Fruit fly (Drosophila melanogaster) whole organism, embryonic: ENCODE measurements around the gene CG32095.

Experiments used
- Atf3 ChIP-seq: fragments of 200-800 bp; sonication (Bioruptor generic); optimal IDR thresholded peaks from 3 replicates; lab custom pipeline; 2016; ENCODE audit warnings: missing biosample characterization, missing genetic modification characterization
- Awh ChIP-seq: fragments of 200-800 bp; sonication (Bioruptor generic); IDR thresholded peaks from 2 replicates; pipeline ENCODE4, ENCODE4 v1.3.6; 2022; ENCODE audit warnings: missing biosample characterization, missing genetic modification characterization
- B-H2 ChIP-seq: fragments of 200-800 bp; sonication (Bioruptor generic); optimal IDR thresholded peaks from 2 replicates; lab custom pipeline; 2018; ENCODE audit warnings: missing biosample characterization, mild to moderate bottlenecking, missing genetic modification characterization
- Bgb ChIP-seq: fragments of 200-800 bp; sonication (Bioruptor generic); IDR thresholded peaks from 2 replicates; pipeline ENCODE4 v1.3.6; 2022; ENCODE audit warnings: missing biosample characterization, missing genetic modification characterization; ENCODE audit not compliant: partially characterized antibody
- BtbVII ChIP-seq: fragments of 200-800 bp; sonication (Bioruptor generic); optimal IDR thresholded peaks from 3 replicates; lab custom pipeline; 2017; ENCODE audit warnings: missing biosample characterization, mild to moderate bottlenecking, missing genetic modification characterization
- CG10431 ChIP-seq: fragments of 200-800 bp; sonication (Bioruptor generic); optimal IDR thresholded peaks from 3 replicates; lab custom pipeline; 2018; ENCODE audit warnings: missing biosample characterization, mild to moderate bottlenecking, missing genetic modification characterization
- CG14965 ChIP-seq: fragments of 200-800 bp; sonication (Bioruptor generic); optimal IDR thresholded peaks from 2 replicates; lab custom pipeline; 2016; ENCODE audit warnings: missing biosample characterization, missing genetic modification characterization, borderline replicate concordance
- CG15269 ChIP-seq: fragments of 200-800 bp; sonication (Bioruptor generic); optimal IDR thresholded peaks from 2 replicates; lab custom pipeline; 2018; ENCODE audit warnings: missing biosample characterization, mild to moderate bottlenecking, missing genetic modification characterization, moderate library complexity
- CG1529 ChIP-seq: fragments of 200-800 bp; sonication (Bioruptor generic); optimal IDR thresholded peaks from 3 replicates; lab custom pipeline; 2018; ENCODE audit warnings: missing biosample characterization, missing genetic modification characterization
- CG15696 ChIP-seq: fragments of 200-800 bp; sonication (Bioruptor generic); optimal IDR thresholded peaks from 2 replicates; lab custom pipeline; 2019; ENCODE audit warnings: missing biosample characterization, mild to moderate bottlenecking, missing genetic modification characterization, moderate library complexity
- CG1603 ChIP-seq: fragments of 200-800 bp; sonication (Bioruptor generic); optimal IDR thresholded peaks from 2 replicates; lab custom pipeline; 2019; ENCODE audit warnings: missing biosample characterization, mild to moderate bottlenecking, missing genetic modification characterization, moderate library complexity
- CG1792 ChIP-seq: fragments of 200-800 bp; sonication (Bioruptor generic); optimal IDR thresholded peaks from 2 replicates; lab custom pipeline; 2016; ENCODE audit warnings: missing biosample characterization, missing genetic modification characterization
- CG1832 ChIP-seq: fragments of 200-800 bp; sonication (Bioruptor generic); optimal IDR thresholded peaks from 2 replicates; lab custom pipeline; 2017; ENCODE audit warnings: missing biosample characterization, mild to moderate bottlenecking, missing genetic modification characterization, inconsistent platforms
- CG18764 ChIP-seq: fragments of 200-800 bp; sonication (Bioruptor generic); optimal IDR thresholded peaks from 3 replicates; lab custom pipeline; 2016; ENCODE audit warnings: missing biosample characterization, missing genetic modification characterization
- CG4282 ChIP-seq: fragments of 200-800 bp; sonication (Bioruptor generic); optimal IDR thresholded peaks from 2 replicates; lab custom pipeline; 2016; ENCODE audit warnings: missing biosample characterization, missing genetic modification characterization
- CG4404 ChIP-seq: fragments of 200-800 bp; sonication (Bioruptor generic); IDR thresholded peaks from 2 replicates; pipeline ENCODE4 v1.3.6; 2022; ENCODE audit warnings: missing biosample characterization, missing genetic modification characterization
- CG4424 ChIP-seq: fragments of 200-800 bp; sonication (Bioruptor generic); optimal IDR thresholded peaks from 3 replicates; lab custom pipeline; 2016; ENCODE audit warnings: missing biosample characterization, missing genetic modification characterization
- CG6272 ChIP-seq: fragments of 200-800 bp; sonication (Bioruptor generic); IDR thresholded peaks from 2 replicates; pipeline ENCODE4 v1.3.6; 2022; ENCODE audit warnings: missing biosample characterization, missing genetic modification characterization
- CG6765 ChIP-seq: fragments of 200-800 bp; sonication (Bioruptor generic); optimal IDR thresholded peaks from 3 replicates; lab custom pipeline; 2017; ENCODE audit warnings: missing biosample characterization, mild to moderate bottlenecking, missing genetic modification characterization
- CG7556 ChIP-seq: fragments of 200-800 bp; sonication (Bioruptor generic); optimal IDR thresholded peaks from 2 replicates; lab custom pipeline; 2017; ENCODE audit warnings: missing biosample characterization, mild to moderate bottlenecking, missing genetic modification characterization
- CG7839 ChIP-seq: fragments of 200-800 bp; sonication (Bioruptor generic); optimal IDR thresholded peaks from 3 replicates; lab custom pipeline; 2018; ENCODE audit warnings: missing biosample characterization, mild to moderate bottlenecking, missing genetic modification characterization, moderate library complexity
- CG7928 ChIP-seq: fragments of 200-800 bp; sonication (Bioruptor generic); optimal IDR thresholded peaks from 2 replicates; lab custom pipeline; 2017; ENCODE audit warnings: missing biosample characterization, mild to moderate bottlenecking, missing genetic modification characterization
- CG9609 ChIP-seq: fragments of 200-800 bp; sonication (Bioruptor generic); optimal IDR thresholded peaks from 3 replicates; lab custom pipeline; 2016; ENCODE audit warnings: missing biosample characterization, missing genetic modification characterization
- CG9932 ChIP-seq: fragments of 200-800 bp; sonication (Bioruptor generic); IDR thresholded peaks from 2 replicates; pipeline ENCODE4 v1.3.6; 2022; ENCODE audit warnings: missing biosample characterization, missing genetic modification characterization
- Dek ChIP-seq: fragments of 200-800 bp; sonication (Bioruptor generic); optimal IDR thresholded peaks from 3 replicates; lab custom pipeline; 2019; ENCODE audit warnings: missing biosample characterization, mild to moderate bottlenecking, missing genetic modification characterization, moderate library complexity
- Hr3 ChIP-seq: fragments of 200-800 bp; sonication (Bioruptor generic); optimal IDR thresholded peaks from 3 replicates; lab custom pipeline; 2016; ENCODE audit warnings: missing biosample characterization, missing genetic modification characterization
- Jarid2 ChIP-seq: fragments of 200-800 bp; sonication (Bioruptor generic); optimal IDR thresholded peaks from 3 replicates; lab custom pipeline; 2017; ENCODE audit warnings: mild to moderate bottlenecking, missing biosample characterization, missing genetic modification reagents, missing genetic modification characterization
- Mad ChIP-seq: fragments of 200-800 bp; sonication (Bioruptor generic); optimal IDR thresholded peaks from 2 replicates; lab custom pipeline; 2016; ENCODE audit warnings: missing biosample characterization, missing genetic modification characterization
- Nf-YA ChIP-seq: fragments of 200-800 bp; sonication (Bioruptor generic); IDR thresholded peaks from 2 replicates; pipeline ENCODE4 v1.3.6; 2022; ENCODE audit warnings: missing biosample characterization, missing genetic modification characterization
- Oaz ChIP-seq: fragments of 200-800 bp; sonication (Bioruptor generic); IDR thresholded peaks from 2 replicates; pipeline ENCODE4 v1.3.6; 2022; ENCODE audit warnings: missing biosample characterization, missing genetic modification characterization
- Opbp ChIP-seq: fragments of 200-800 bp; sonication (Bioruptor generic); IDR thresholded peaks from 3 replicates; pipeline ENCODE4 v1.3.6; 2022; ENCODE audit warnings: missing biosample characterization, missing genetic modification characterization; ENCODE audit not compliant: partially characterized antibody
- Rx ChIP-seq: fragments of 200-800 bp; sonication (Bioruptor generic); IDR thresholded peaks from 2 replicates; pipeline ENCODE4 v1.3.6; 2022; ENCODE audit warnings: missing biosample characterization, missing genetic modification characterization
- Side ChIP-seq: fragments of 200-800 bp; sonication (Bioruptor generic); optimal IDR thresholded peaks from 2 replicates; lab custom pipeline; 2016; ENCODE audit warnings: missing biosample characterization, missing genetic modification characterization
- Sry-δ ChIP-seq: fragments of 200-800 bp; sonication (Bioruptor generic); optimal IDR thresholded peaks from 2 replicates; lab custom pipeline; 2016; ENCODE audit warnings: missing biosample characterization, missing genetic modification characterization
- amos ChIP-seq: fragments of 200-800 bp; sonication (Bioruptor generic); IDR thresholded peaks from 2 replicates; pipeline ENCODE4 v1.3.6; 2022; ENCODE audit warnings: missing biosample characterization, missing genetic modification characterization; ENCODE audit not compliant: partially characterized antibody
- bbx ChIP-seq: fragments of 200-800 bp; sonication (Bioruptor generic); IDR thresholded peaks from 2 replicates; pipeline ENCODE4 v1.3.6; 2022; ENCODE audit warnings: missing biosample characterization, missing genetic modification characterization; ENCODE audit not compliant: partially characterized antibody
- chn ChIP-seq: fragments of 200-800 bp; sonication (Bioruptor generic); optimal IDR thresholded peaks from 2 replicates; lab custom pipeline; 2016; ENCODE audit warnings: missing biosample characterization, missing genetic modification characterization
- ci ChIP-seq: fragments of 200-800 bp; sonication (Bioruptor generic); IDR thresholded peaks from 3 replicates; pipeline ENCODE4 v1.3.6; 2022; ENCODE audit warnings: missing biosample characterization, missing genetic modification characterization
- dm ChIP-seq: fragments of 200-800 bp; sonication (Bioruptor generic); optimal IDR thresholded peaks from 3 replicates; lab custom pipeline; 2016; ENCODE audit warnings: missing biosample characterization, missing genetic modification characterization
- exex ChIP-seq: fragments of 200-800 bp; sonication (Bioruptor generic); optimal IDR thresholded peaks from 4 replicates; lab custom pipeline; 2018; ENCODE audit warnings: missing biosample characterization, mild to moderate bottlenecking, missing genetic modification characterization, moderate library complexity
- ham ChIP-seq: fragments of 200-800 bp; sonication (Bioruptor generic); IDR thresholded peaks from 2 replicates; pipeline ENCODE4 v1.3.6; 2022; ENCODE audit warnings: missing biosample characterization, missing genetic modification characterization
- lbe ChIP-seq: fragments of 200-800 bp; sonication (Bioruptor generic); optimal IDR thresholded peaks from 2 replicates; lab custom pipeline; 2016; ENCODE audit warnings: missing biosample characterization, mild to moderate bottlenecking, missing genetic modification characterization
- onecut ChIP-seq: fragments of 200-800 bp; sonication (Bioruptor generic); IDR thresholded peaks from 2 replicates; pipeline ENCODE4 v1.3.6; 2022; ENCODE audit warnings: missing biosample characterization, missing genetic modification characterization
- run ChIP-seq: fragments of 200-800 bp; sonication (Bioruptor generic); optimal IDR thresholded peaks from 3 replicates; lab custom pipeline; 2018; ENCODE audit warnings: missing biosample characterization, mild to moderate bottlenecking, missing genetic modification characterization
- sd ChIP-seq: fragments of 200-800 bp; sonication (Bioruptor generic); optimal IDR thresholded peaks from 3 replicates; lab custom pipeline; 2018; ENCODE audit warnings: missing biosample characterization, mild to moderate bottlenecking, missing genetic modification characterization, moderate library complexity
- wek ChIP-seq: fragments of 200-800 bp; sonication (Bioruptor generic); optimal IDR thresholded peaks from 3 replicates; lab custom pipeline; 2018; ENCODE audit warnings: missing biosample characterization, mild to moderate bottlenecking, missing genetic modification characterization, moderate library complexity
- yki ChIP-seq: fragments of >200 bp; optimal IDR thresholded peaks from 3 replicates; lab custom pipeline; 2018
- zfh2 ChIP-seq: fragments of 200-800 bp; sonication (Bioruptor generic); optimal IDR thresholded peaks from 2 replicates; lab custom pipeline; 2016; ENCODE audit warnings: missing biosample characterization, missing genetic modification characterization

The CG32095 gene

DNA sequence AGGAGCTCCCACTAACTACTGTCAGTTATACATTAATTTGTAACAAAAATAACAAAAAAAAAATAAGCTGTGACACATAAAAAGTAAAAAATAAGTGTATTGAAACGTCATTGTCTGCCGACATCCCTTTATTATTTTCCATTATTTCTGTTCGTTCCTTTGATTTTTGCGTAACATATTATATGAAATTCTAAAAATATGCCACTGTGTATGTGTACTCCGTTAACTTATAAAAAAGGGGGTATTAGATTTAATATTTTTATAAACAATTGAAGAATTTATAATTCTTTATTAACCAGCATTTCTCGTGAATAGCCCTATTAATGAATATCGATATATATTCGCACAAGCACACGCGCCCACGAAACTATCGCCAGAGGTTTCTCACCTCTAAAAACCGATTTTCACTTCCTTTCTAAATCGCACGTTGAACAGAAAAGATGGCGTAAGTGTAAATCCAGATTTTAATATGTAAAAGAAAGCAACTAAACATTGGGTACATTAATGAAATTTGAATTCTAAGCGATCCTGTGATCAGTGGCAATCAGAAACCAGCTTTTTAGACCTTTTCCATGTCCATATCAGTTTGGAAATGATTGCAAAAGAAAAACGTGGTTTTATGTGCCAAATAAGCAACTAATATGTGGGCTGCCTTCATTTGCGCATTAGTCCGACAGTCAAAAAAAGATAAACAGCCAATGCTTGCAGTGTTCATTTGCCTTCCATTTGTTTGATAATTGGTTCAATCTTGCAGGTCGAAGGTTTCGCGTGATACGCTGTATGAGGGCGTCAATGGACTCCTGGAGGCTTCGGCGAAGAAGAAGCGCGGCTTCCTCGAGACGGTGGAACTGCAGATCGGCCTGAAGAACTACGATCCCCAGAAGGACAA lies 2.8 kb downstream of the CG32095 start, which contains the start of gene RpL10Ab (continued):
- TF ChIP-seq CG15696 (tag; lab: Kevin White, UChicago) (peak; percentile 50), CG4282 (GFP tag; lab: Kevin White, UChicago) (peak; percentile 5), Oaz (GFP tag; lab: Robert Waterston, UW) (peak; percentile 8), CG10431 (peak; percentile 42), CG7839 (peak; percentile 49), CG14965 (GFP tag; lab: Kevin White, UChicago) (no peak), ham (GFP tag; lab: Robert Waterston, UW) (no peak), Atf3 (GFP tag; lab: Kevin White, UChicago) (peak; percentile 14), CG18764 (GFP tag; lab: Kevin White, UChicago) (peak; percentile 32), CG1792 (no peak), Side (peak; percentile 23), Hr3 (GFP tag; lab: Kevin White, UChicago) (peak; percentile 70), BtbVII (GFP tag; lab: Kevin White, UChicago) (peak; percentile 68), Dek (tag; lab: Kevin White, UChicago) (peak; percentile 48), chn (no peak), CG4424 (GFP tag; lab: Kevin White, UChicago) (peak; percentile 60), dm (peak; percentile 90), exex (peak; percentile 19), run (tag; lab: Kevin White, UChicago) (no peak), amos (GFP tag; lab: Robert Waterston, UW) (peak; percentile 94), zfh2 (GFP tag; lab: Kevin White, UChicago) (peak; percentile 68), CG6765 (GFP tag; lab: Kevin White, UChicago) (peak; percentile 69), CG1832 (GFP tag; lab: Kevin White, UChicago) (no peak), CG15269 (peak; percentile 34), CG1529 (no peak), bbx (GFP tag; lab: Robert Waterston, UW) (peak; percentile 95)

- TF ChIP-seq CG4404 (GFP tag; lab: Robert Waterston, UW) (no peak), Bgb (GFP tag; lab: Robert Waterston, UW) (peak; percentile 20; the same call in 1 of the 2 replicates), CG1603 (peak; percentile 10), ci (peak; percentile 6; the same call in 1 of the 3 replicates), Sry-δ (GFP tag; lab: Kevin White, UChicago) (peak; percentile 41), Rx (no peak), onecut (GFP tag; lab: Robert Waterston, UW) (peak; percentile 45), B-H2 (GFP tag; lab: Kevin White, UChicago) (no peak), CG9609 (no peak), Jarid2 (GFP tag; lab: Kevin White, UChicago) (peak; percentile 35), wek (GFP tag; lab: Kevin White, UChicago) (peak; percentile 27), CG7556 (GFP tag; lab: Kevin White, UChicago) (no peak), Opbp (GFP tag; lab: Robert Waterston, UW) (peak; percentile 21; the same call in 1 of the 3 replicates), Nf-YA (GFP tag; lab: Robert Waterston, UW) (no peak), bbx (GFP tag; lab: Robert Waterston, UW) (peak; percentile 50), CG6272 (no peak), yki (lab: Kevin White, UChicago) (peak; percentile 19), sd (tag; lab: Kevin White, UChicago) (peak; percentile 4), CG9932 (GFP tag; lab: Robert Waterston, UW) (peak; percentile 63), CG7928 (GFP tag; lab: Kevin White, UChicago) (peak; percentile 87), lbe (peak; percentile 7), Awh (GFP tag; lab: Robert Waterston, UW) (0 out of 2 replicates have a peak, but pooled peaks have one; percentile 6), Mad (no peak)
Measured at dm6 chr3L:11821723-11822445, 3.6 kb downstream of the CG32095 start, which contains the start of the genes CG11597 and CG5946. CG11597 (minus strand) TSS chr3L:11822275. CG5946 (minus strand) TSS chr3L:11822275.
